Worm (Caenorhabditis elegans) whole organism, L1 larva: ENCODE results near the gene fipr-20.

Experiments
- C04F5.9 ChIP-seq: sonication (generic microtip); optimal IDR thresholded peaks from 2 replicates; lab custom pipeline; 2016; ENCODE audit warnings: missing genetic modification characterization, missing compliant biosample characterization
- C16A3.4 ChIP-seq: fragments of 150-350 bp; optimal IDR thresholded peaks from 2 replicates; lab custom pipeline; 2014; ENCODE audit warnings: missing biosample characterization, missing genetic modification characterization
- C34B4.2 ChIP-seq: sonication (generic microtip); optimal IDR thresholded peaks from 2 replicates; lab custom pipeline; 2017; ENCODE audit warnings: mild to moderate bottlenecking, missing genetic modification characterization, missing compliant biosample characterization
- aly-2 ChIP-seq: fragments of 150-350 bp; optimal IDR thresholded peaks from 2 replicates; lab custom pipeline; 2014; ENCODE audit warnings: missing biosample characterization, missing genetic modification characterization
- blmp-1 ChIP-seq: fragments of 150-350 bp; optimal IDR thresholded peaks from 2 replicates; lab custom pipeline; 2014; ENCODE audit warnings: missing biosample characterization, missing genetic modification characterization
- ceh-82 ChIP-seq, 3 experiments: fragments of 150-350 bp in 1 of 3; sonication (generic microtip) in 2 of 3; optimal IDR thresholded peaks; 2 replicates each; lab custom pipeline; 2014 to 2017; ENCODE audit warnings: missing biosample characterization in 3 of 3, missing genetic modification characterization in 3 of 3
- ceh-88 ChIP-seq: fragments of 200-800 bp; sonication (Bioruptor generic); IDR thresholded peaks from 2 replicates; pipeline ENCODE4 v1.3.6; 2022; ENCODE audit warnings: missing genetic modification characterization, missing compliant biosample characterization
- ceh-90 ChIP-seq: sonication (generic microtip); optimal IDR thresholded peaks from 2 replicates; lab custom pipeline; 2016; ENCODE audit warnings: missing genetic modification characterization, missing compliant biosample characterization
- dpl-1 ChIP-seq, 3 experiments: fragments of 150-350 bp in 2 of 3; sonication (generic microtip) in 1 of 3; optimal IDR thresholded peaks; 2 replicates each; lab custom pipeline; 2014 to 2017; ENCODE audit warnings: missing biosample characterization in 3 of 3, missing genetic modification characterization in 3 of 3, missing genetic modification reagents in 3 of 3
- dsc-1 ChIP-seq: sonication (generic microtip); optimal IDR thresholded peaks from 2 replicates; lab custom pipeline; 2016; ENCODE audit warnings: mild to moderate bottlenecking, missing genetic modification characterization, missing compliant biosample characterization
- efl-1 ChIP-seq, 4 experiments: fragments of 150-350 bp; optimal IDR thresholded peaks in 3 of 4; peaks in 1 of 4; 1 replicate in 1 of 4; 2 replicates in 3 of 4; lab custom pipeline; 2014; ENCODE audit warnings: missing biosample characterization in 2 of 4, missing genetic modification characterization in 2 of 4, missing genetic modification reagents in 2 of 4
- egl-27 ChIP-seq, 2 experiments: fragments of 150-350 bp in 1 of 2; sonication (generic microtip); optimal IDR thresholded peaks; 3 replicates each; lab custom pipeline; 2017 to 2018; ENCODE audit warnings: missing biosample characterization in 2 of 2, missing genetic modification characterization in 2 of 2, missing genetic modification reagents in 2 of 2
- elt-3 ChIP-seq, 6 experiments: fragments of 150-350 bp in 1 of 6; sonication (generic microtip); optimal IDR thresholded peaks; 2 replicates each; lab custom pipeline; 2017 to 2018; ENCODE audit warnings: missing biosample characterization in 6 of 6, missing genetic modification characterization in 6 of 6, inconsistent platforms in 1 of 6
- fkh-10 ChIP-seq: sonication (generic microtip); optimal IDR thresholded peaks from 2 replicates; lab custom pipeline; 2017; ENCODE audit warnings: missing biosample characterization, missing genetic modification reagents, missing genetic modification characterization
- fkh-8 ChIP-seq: sonication (generic microtip); optimal IDR thresholded peaks from 2 replicates; lab custom pipeline; 2016; ENCODE audit warnings: mild to moderate bottlenecking, missing genetic modification characterization, missing compliant biosample characterization
- grh-1 ChIP-seq: fragments of 200-800 bp; sonication (Bioruptor generic); IDR thresholded peaks from 2 replicates; pipeline ENCODE4 v1.3.6; 2022; ENCODE audit warnings: missing genetic modification reagents, missing genetic modification characterization, missing compliant biosample characterization
- hpl-2 ChIP-seq: fragments of 150-350 bp; optimal IDR thresholded peaks from 2 replicates; lab custom pipeline; 2014; ENCODE audit warnings: missing biosample characterization, missing genetic modification reagents, missing genetic modification characterization
- irx-1 ChIP-seq: sonication (generic microtip); optimal IDR thresholded peaks from 2 replicates; lab custom pipeline; 2016; ENCODE audit warnings: missing genetic modification characterization, missing compliant biosample characterization
- lin-14 ChIP-seq: fragments of 200-800 bp; sonication (Bioruptor generic); optimal IDR thresholded peaks from 2 replicates; lab custom pipeline; 2018; ENCODE audit warnings: mild to moderate bottlenecking, missing genetic modification characterization, moderate library complexity, missing compliant biosample characterization
- lin-35 ChIP-seq, 2 experiments: fragments of 150-350 bp; optimal IDR thresholded peaks; 2 replicates each; lab custom pipeline; 2014; ENCODE audit warnings: missing biosample characterization in 2 of 2, missing genetic modification characterization in 2 of 2, missing genetic modification reagents in 2 of 2
- lin-39 ChIP-seq: fragments of 150-350 bp; optimal IDR thresholded peaks from 2 replicates; lab custom pipeline; 2014; ENCODE audit warnings: missing biosample characterization, missing genetic modification reagents, missing genetic modification characterization
- lir-3 ChIP-seq: sonication (generic microtip); optimal IDR thresholded peaks from 2 replicates; lab custom pipeline; 2016; ENCODE audit warnings: mild to moderate bottlenecking, missing genetic modification characterization, moderate library complexity, missing compliant biosample characterization; ENCODE audit not compliant: poor library complexity
- lsy-2 ChIP-seq, 2 experiments: fragments of 150-350 bp; optimal IDR thresholded peaks; 2 replicates each; lab custom pipeline; 2014; ENCODE audit warnings: missing biosample characterization in 2 of 2, missing genetic modification characterization in 2 of 2
- mab-9 ChIP-seq: fragments of 200-800 bp; sonication (Bioruptor generic); IDR thresholded peaks from 2 replicates; pipeline ENCODE4 v1.3.6; 2022; ENCODE audit warnings: missing genetic modification reagents, missing genetic modification characterization, missing compliant biosample characterization
- nhr-12 ChIP-seq: sonication (generic microtip); optimal IDR thresholded peaks from 2 replicates; lab custom pipeline; 2017; ENCODE audit warnings: missing biosample characterization, missing genetic modification characterization
- nhr-20 ChIP-seq: sonication (generic microtip); optimal IDR thresholded peaks from 2 replicates; lab custom pipeline; 2016; ENCODE audit warnings: mild to moderate bottlenecking, missing genetic modification characterization, missing compliant biosample characterization
- nhr-28 ChIP-seq: fragments of 150-350 bp; optimal IDR thresholded peaks from 2 replicates; lab custom pipeline; 2014; ENCODE audit warnings: missing biosample characterization, missing genetic modification characterization
- nhr-47 ChIP-seq: sonication (generic microtip); optimal IDR thresholded peaks from 2 replicates; lab custom pipeline; 2016; ENCODE audit warnings: mild to moderate bottlenecking, missing genetic modification characterization, moderate library complexity, missing compliant biosample characterization
- nhr-71 ChIP-seq: sonication (generic microtip); optimal IDR thresholded peaks from 2 replicates; lab custom pipeline; 2016; ENCODE audit warnings: mild to moderate bottlenecking, missing genetic modification characterization, moderate library complexity, missing compliant biosample characterization
- nhr-76 ChIP-seq: sonication (generic microtip); optimal IDR thresholded peaks from 2 replicates; lab custom pipeline; 2017; ENCODE audit warnings: missing biosample characterization, missing genetic modification characterization
- nhr-77 ChIP-seq: fragments of 150-350 bp; optimal IDR thresholded peaks from 2 replicates; lab custom pipeline; 2014; ENCODE audit warnings: missing biosample characterization, missing genetic modification characterization
- nhr-85 ChIP-seq: sonication (generic microtip); peaks from one replicate; lab custom pipeline; 2016; ENCODE audit warnings: missing genetic modification characterization, inconsistent platforms, missing compliant biosample characterization
- nhr-90 ChIP-seq: sonication (generic microtip); optimal IDR thresholded peaks from 2 replicates; lab custom pipeline; 2016; ENCODE audit warnings: mild to moderate bottlenecking, missing genetic modification characterization, missing compliant biosample characterization; ENCODE audit not compliant: poor library complexity
- pag-3 ChIP-seq: sonication (generic microtip); optimal IDR thresholded peaks from 2 replicates; lab custom pipeline; 2017; ENCODE audit warnings: missing genetic modification characterization, mild to moderate bottlenecking, missing compliant biosample characterization, antibody characterized with exemption, borderline replicate concordance; ENCODE audit not compliant: insufficient read depth
- pqm-1 ChIP-seq: sonication (generic microtip); optimal IDR thresholded peaks from 3 replicates; lab custom pipeline; 2017; ENCODE audit warnings: missing biosample characterization, missing genetic modification characterization
- snpc-4 ChIP-seq: fragments of 150-350 bp; optimal IDR thresholded peaks from 2 replicates; lab custom pipeline; 2014; ENCODE audit warnings: missing biosample characterization, missing genetic modification characterization
- snu-23 ChIP-seq: sonication (generic microtip); optimal IDR thresholded peaks from 2 replicates; lab custom pipeline; 2016; ENCODE audit warnings: missing genetic modification characterization, missing compliant biosample characterization
- sup-37 ChIP-seq: fragments of 200-800 bp; sonication (Bioruptor generic); optimal IDR thresholded peaks from 2 replicates; lab custom pipeline; 2018; ENCODE audit warnings: mild to moderate bottlenecking, missing genetic modification characterization, missing compliant biosample characterization
- tbx-2 ChIP-seq: sonication (generic microtip); optimal IDR thresholded peaks from 2 replicates; lab custom pipeline; 2016; ENCODE audit warnings: missing genetic modification characterization, missing compliant biosample characterization
- tlp-1 ChIP-seq: fragments of 150-350 bp; optimal IDR thresholded peaks from 2 replicates; lab custom pipeline; 2014; ENCODE audit warnings: missing biosample characterization, missing genetic modification characterization
- unc-98 ChIP-seq: fragments of 200-800 bp; sonication (Bioruptor generic); IDR thresholded peaks from 2 replicates; pipeline ENCODE4 v1.3.6; 2022; ENCODE audit warnings: missing genetic modification characterization, missing compliant biosample characterization
- xbp-1 ChIP-seq: sonication (generic microtip); optimal IDR thresholded peaks from 2 replicates; lab custom pipeline; 2016; ENCODE audit warnings: missing genetic modification characterization, missing compliant biosample characterization
- ztf-11 ChIP-seq, 2 experiments: sonication (generic microtip); optimal IDR thresholded peaks; 2 replicates each; lab custom pipeline; 2016 to 2017; ENCODE audit warnings: missing genetic modification characterization in 2 of 2, missing biosample characterization in 1 of 2, missing compliant biosample characterization in 1 of 2
- ztf-4 ChIP-seq: fragments of 150-350 bp; optimal IDR thresholded peaks from 2 replicates; lab custom pipeline; 2014; ENCODE audit warnings: missing biosample characterization, missing genetic modification characterization

Gene fipr-20

ce11 chrIII:7494850-7495314, 32.7 kb upstream of the fipr-20 start:
- no peak for TF ChIP-seq pqm-1
- peak; percentile 57 for TF ChIP-seq aly-2 (tag; lab: Kevin White, UChicago)
- TF ChIP-seq nhr-12 (tag; lab: Kevin White, UChicago) = no peak
- TF ChIP-seq xbp-1 (tag; lab: Kevin White, UChicago) = no peak
- TF ChIP-seq blmp-1 (tag; lab: Kevin White, UChicago) = peak; percentile 96
- TF ChIP-seq nhr-90 (tag; lab: Kevin White, UChicago) = no peak
- no peak for TF ChIP-seq efl-1 (optimal IDR thresholded peaks at IDR 0.05; lab: Kevin White, UChicago)
- no peak for TF ChIP-seq efl-1 (GFP tag; optimal IDR thresholded peaks at IDR 0.05 in 1 of 2; lab: Kevin White, UChicago)
- no peak for TF ChIP-seq C34B4.2
- no peak for TF ChIP-seq lin-35 (GFP tag; optimal IDR thresholded peaks at IDR 0.05; lab: Kevin White, UChicago)
- no peak for TF ChIP-seq nhr-76 (tag; lab: Kevin White, UChicago)
- no peak for TF ChIP-seq fkh-10 (GFP tag; lab: Kevin White, UChicago)

ce11 chrIII:7491931-7492330, 29.7 kb upstream of the fipr-20 start:
- TF ChIP-seq C04F5.9 (tag; lab: Kevin White, UChicago) = no peak
- TF ChIP-seq fkh-10 (GFP tag; lab: Kevin White, UChicago) = no peak
- TF ChIP-seq ceh-90 (tag; lab: Kevin White, UChicago) = no peak
- no peak for TF ChIP-seq nhr-77
- TF ChIP-seq fkh-8 (tag; lab: Kevin White, UChicago) = no peak
- no peak for TF ChIP-seq egl-27 (tag; optimal IDR thresholded peaks at IDR 0.05; lab: Kevin White, UChicago)
- no peak for TF ChIP-seq snpc-4 (tag; lab: Kevin White, UChicago)
- TF ChIP-seq irx-1 (tag; lab: Kevin White, UChicago) = no peak
- no peak for TF ChIP-seq tlp-1
- no peak for TF ChIP-seq dpl-1 (GFP tag; optimal IDR thresholded peaks at IDR 0.05; lab: Kevin White, UChicago)
- no peak for TF ChIP-seq lir-3
- no peak for TF ChIP-seq C16A3.4 (tag; lab: Kevin White, UChicago)
- no peak for TF ChIP-seq C34B4.2
- no peak for TF ChIP-seq ztf-11 (tag; optimal IDR thresholded peaks at IDR 0.05; lab: Kevin White, UChicago)
- TF ChIP-seq elt-3 (tag; optimal IDR thresholded peaks at IDR 0.05; lab: Kevin White, UChicago) = no peak
- no peak for TF ChIP-seq nhr-47 (tag; lab: Kevin White, UChicago)
- TF ChIP-seq ceh-82 (tag; optimal IDR thresholded peaks at IDR 0.05; lab: Kevin White, UChicago) = no peak
- no peak for TF ChIP-seq mab-9
- TF ChIP-seq hpl-2 (GFP tag; lab: Kevin White, UChicago) = no peak

- TF ChIP-seq blmp-1 (tag; lab: Kevin White, UChicago) = peak; percentile 82
- no peak for TF ChIP-seq nhr-28 (tag; lab: Kevin White, UChicago)
- no peak for TF ChIP-seq dsc-1
Observed at ce11 chrIII:7490061-7490460, 27.9 kb upstream of the fipr-20 start.

DNA sequence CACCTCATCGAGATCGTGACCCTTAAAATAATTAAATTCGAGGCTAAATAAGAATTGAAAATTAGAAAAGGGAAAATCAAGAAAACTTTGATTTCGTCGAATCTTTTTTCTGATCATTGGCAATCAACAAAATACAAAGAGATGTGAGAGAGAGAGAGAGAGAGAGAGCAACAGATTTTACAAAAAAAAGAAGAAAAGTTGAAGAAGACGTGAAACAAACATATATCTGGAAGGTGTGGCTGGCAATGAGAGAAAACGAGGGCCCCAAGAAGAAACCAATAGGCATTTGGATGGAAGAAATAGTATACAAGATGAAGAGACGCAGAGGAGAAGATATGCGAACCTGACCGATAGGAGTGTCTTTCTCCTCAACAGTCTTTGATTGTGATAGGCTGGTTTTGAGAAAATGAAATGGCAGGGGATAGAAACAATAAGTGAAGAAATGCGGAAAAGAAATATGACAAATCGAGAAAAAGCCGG, 26.9 kb upstream of the fipr-20 start, which contains the start of gene mup-4:
mup-4 (minus strand) TSS at position 51 of the 480 bp plus-strand sequence.
- TF ChIP-seq unc-98 (GFP tag; lab: Robert Waterston, UW) = no peak
- TF ChIP-seq dpl-1 (GFP tag; optimal IDR thresholded peaks at IDR 0.05; lab: Kevin White, UChicago) = peak in 1 of 3 experiments; percentile 15
- no peak for TF ChIP-seq dsc-1
- peak; percentile 4 to 21 for TF ChIP-seq lsy-2 (tag; optimal IDR thresholded peaks at IDR 0.05; lab: Kevin White, UChicago)
- peak; percentile 65 for TF ChIP-seq blmp-1 (tag; lab: Kevin White, UChicago)
- peak; percentile 39 for TF ChIP-seq nhr-90 (tag; lab: Kevin White, UChicago)
- TF ChIP-seq pag-3 = peak; percentile 91
- TF ChIP-seq nhr-20 (tag; lab: Kevin White, UChicago) = peak; percentile 43
- peak; percentile 85 for TF ChIP-seq nhr-85 (tag; lab: Kevin White, UChicago)
- TF ChIP-seq ztf-4 (tag; lab: Kevin White, UChicago) = no peak
- peak; percentile 72 for TF ChIP-seq lin-14 (GFP tag; lab: Kevin White, UChicago)
- peak; percentile 17 for TF ChIP-seq tbx-2 (tag; lab: Kevin White, UChicago)
- peak; percentile 43 for TF ChIP-seq nhr-71 (tag; lab: Kevin White, UChicago)
- no peak for TF ChIP-seq sup-37 (GFP tag; lab: Kevin White, UChicago)
- TF ChIP-seq elt-3 (tag; optimal IDR thresholded peaks at IDR 0.05; lab: Kevin White, UChicago) = peak in 4 of 6 experiments; percentile 11 to 65 (median 39)
- peak; percentile 49 for TF ChIP-seq snu-23 (GFP tag; lab: Kevin White, UChicago)
- TF ChIP-seq grh-1 (GFP tag; lab: Robert Waterston, UW) = 0 out of 2 replicates have a peak, but pooled peaks have one; percentile 11
- no peak for TF ChIP-seq ceh-88
- TF ChIP-seq lin-39 (tag; lab: Kevin White, UChicago) = no peak
- no peak for TF ChIP-seq mab-9
